Worm (Caenorhabditis elegans) whole organism, L4/young adult: ENCODE results near the gene C34C12.1.

Source experiments
- dao-5 ChIP-seq: sonication (generic microtip); optimal IDR thresholded peaks from 2 replicates; lab custom pipeline; 2016; ENCODE audit warnings: missing genotype, missing genetic modification characterization, moderate library complexity, missing compliant biosample characterization
- him-1 ChIP-seq: sonication (generic microtip); optimal IDR thresholded peaks from 2 replicates; lab custom pipeline; 2016; ENCODE audit warnings: missing genotype, missing genetic modification reagents, missing genetic modification characterization, missing compliant biosample characterization

DNA sequence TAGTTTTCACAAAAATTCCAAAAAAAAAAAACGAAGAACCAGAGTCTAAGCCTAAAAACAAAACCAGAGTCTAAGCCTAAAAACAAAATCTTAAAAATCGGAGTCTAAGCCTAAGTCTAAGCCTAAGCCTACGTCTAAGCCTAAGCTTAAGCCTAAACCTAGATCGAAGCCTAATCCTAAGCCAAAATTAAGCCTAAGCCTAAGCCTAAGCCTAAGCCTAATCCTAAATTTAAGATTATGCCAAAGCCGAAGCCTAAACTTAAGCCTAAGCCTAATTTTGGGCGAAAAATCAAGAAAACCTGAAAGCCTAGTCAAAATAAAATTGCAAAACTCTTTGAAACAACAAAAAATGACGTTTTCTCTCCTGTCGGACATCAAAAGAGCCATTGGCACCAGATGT is 23.2 kb downstream of the C34C12.1 start:
- TF ChIP-seq him-1 (tag; lab: Kevin White, UChicago): no peak
- no peak for TF ChIP-seq dao-5 (tag; lab: Kevin White, UChicago)
